Fruit fly (Drosophila melanogaster) whole organism, embryonic: ENCODE data around the gene Srr.

Source experiments
- Ada2b ChIP-seq: fragments of 200-800 bp; sonication (Bioruptor generic); IDR thresholded peaks from 2 replicates; pipeline ENCODE4 v1.3.6; 2022; ENCODE audit warnings: missing biosample characterization, missing genetic modification characterization
- Adf1 ChIP-seq: fragments of 200-800 bp; sonication (Bioruptor generic); IDR thresholded peaks from 2 replicates; pipeline ENCODE4 v1.3.6; 2022; ENCODE audit warnings: missing biosample characterization, missing genetic modification characterization
- Asciz ChIP-seq: fragments of 200-800 bp; sonication (Bioruptor generic); optimal IDR thresholded peaks from 2 replicates; lab custom pipeline; 2017; ENCODE audit warnings: missing biosample characterization, mild to moderate bottlenecking, missing genetic modification characterization, missing genetic modification reagents
- Bgb ChIP-seq: fragments of 200-800 bp; sonication (Bioruptor generic); IDR thresholded peaks from 2 replicates; pipeline ENCODE4 v1.3.6; 2022; ENCODE audit warnings: missing biosample characterization, missing genetic modification characterization; ENCODE audit not compliant: partially characterized antibody
- CG11456 ChIP-seq: fragments of 200-800 bp; sonication (Bioruptor generic); IDR thresholded peaks from 3 replicates; pipeline ENCODE4 v1.3.6; 2022; ENCODE audit warnings: missing biosample characterization, missing genetic modification characterization
- CG12299 ChIP-seq: fragments of 200-800 bp; sonication (Bioruptor generic); optimal IDR thresholded peaks from 2 replicates; lab custom pipeline; 2018; ENCODE audit warnings: missing biosample characterization, mild to moderate bottlenecking, missing genetic modification characterization
- CG1233 ChIP-seq: fragments of 200-800 bp; sonication (Bioruptor generic); optimal IDR thresholded peaks from 4 replicates; lab custom pipeline; 2018; ENCODE audit warnings: missing biosample characterization, mild to moderate bottlenecking, missing genetic modification characterization
- CG12942 ChIP-seq: fragments of 200-800 bp; sonication (Bioruptor generic); optimal IDR thresholded peaks from 3 replicates; lab custom pipeline; 2016; ENCODE audit warnings: missing biosample characterization, missing genetic modification characterization
- CG18011 ChIP-seq: fragments of 200-800 bp; sonication (Bioruptor generic); optimal IDR thresholded peaks from 2 replicates; lab custom pipeline; 2017; ENCODE audit warnings: missing biosample characterization, missing genetic modification characterization, mild to moderate bottlenecking, moderate library complexity, missing genotype
- CG18619 ChIP-seq: fragments of 200-800 bp; sonication (Bioruptor generic); optimal IDR thresholded peaks from 3 replicates; lab custom pipeline; 2017; ENCODE audit warnings: missing biosample characterization, mild to moderate bottlenecking, missing genetic modification characterization
- CG3281 ChIP-seq: fragments of 200-800 bp; sonication (Bioruptor generic); optimal IDR thresholded peaks from 3 replicates; lab custom pipeline; 2017; ENCODE audit warnings: missing biosample characterization, mild to moderate bottlenecking, missing genetic modification characterization
- CG3407 ChIP-seq: fragments of 200-800 bp; sonication (Bioruptor generic); optimal IDR thresholded peaks from 2 replicates; lab custom pipeline; 2018; ENCODE audit warnings: missing biosample characterization, mild to moderate bottlenecking, missing genetic modification characterization
- CG34422 ChIP-seq: fragments of 200-800 bp; sonication (Bioruptor generic); IDR thresholded peaks from 3 replicates; pipeline ENCODE4 v1.3.6; 2022; ENCODE audit warnings: missing biosample characterization, missing genetic modification characterization
- CG3726 ChIP-seq: fragments of 200-800 bp; sonication (Bioruptor generic); IDR thresholded peaks from 3 replicates; pipeline ENCODE4, ENCODE4 v1.3.6; 2022; ENCODE audit warnings: missing biosample characterization, missing genetic modification characterization
- CG4707 ChIP-seq: fragments of 200-800 bp; sonication (Bioruptor generic); optimal IDR thresholded peaks from 2 replicates; lab custom pipeline; 2018; ENCODE audit warnings: missing biosample characterization, mild to moderate bottlenecking, missing genetic modification characterization, moderate library complexity
- CG7271 ChIP-seq: fragments of 200-800 bp; sonication (Bioruptor generic); optimal IDR thresholded peaks from 2 replicates; lab custom pipeline; 2018; ENCODE audit warnings: missing biosample characterization, mild to moderate bottlenecking, missing genetic modification characterization, moderate library complexity
- CoRest ChIP-seq: fragments of 200-800 bp; sonication (Bioruptor generic); optimal IDR thresholded peaks from 3 replicates; lab custom pipeline; 2018; ENCODE audit warnings: missing biosample characterization, mild to moderate bottlenecking, missing genetic modification characterization, moderate library complexity
- Dip3 ChIP-seq: fragments of 200-800 bp; sonication (Bioruptor generic); optimal IDR thresholded peaks from 3 replicates; lab custom pipeline; 2016; ENCODE audit warnings: missing biosample characterization, missing genetic modification characterization
- Fer1 ChIP-seq: fragments of 200-800 bp; sonication (Bioruptor generic); optimal IDR thresholded peaks from 2 replicates; lab custom pipeline; 2017; ENCODE audit warnings: missing biosample characterization, mild to moderate bottlenecking, missing genetic modification characterization
- Fer3 ChIP-seq: fragments of 200-800 bp; sonication (Bioruptor generic); optimal IDR thresholded peaks from 2 replicates; lab custom pipeline; 2018; ENCODE audit warnings: missing biosample characterization, mild to moderate bottlenecking, missing genetic modification characterization, moderate library complexity
- Gsc ChIP-seq: fragments of 200-800 bp; sonication (Bioruptor generic); IDR thresholded peaks from 2 replicates; pipeline ENCODE4 v1.3.6; 2022; ENCODE audit warnings: missing biosample characterization, missing genetic modification characterization
- H15 ChIP-seq: fragments of 200-800 bp; sonication (Bioruptor generic); IDR thresholded peaks from 3 replicates; pipeline ENCODE4 v1.3.6; 2022; ENCODE audit warnings: missing biosample characterization, missing genetic modification characterization
- Hmr ChIP-seq: fragments of 200-800 bp; sonication (Bioruptor generic); optimal IDR thresholded peaks from 3 replicates; lab custom pipeline; 2017; ENCODE audit warnings: mild to moderate bottlenecking, missing biosample characterization, missing genetic modification reagents, missing genetic modification characterization
- Lpt ChIP-seq: fragments of >200 bp; optimal IDR thresholded peaks from 2 replicates; lab custom pipeline; 2018; ENCODE audit warnings: missing biosample characterization, missing genetic modification characterization
- MTF-1 ChIP-seq: fragments of 200-800 bp; sonication (Bioruptor generic); optimal IDR thresholded peaks from 2 replicates; lab custom pipeline; 2018; ENCODE audit warnings: missing biosample characterization, mild to moderate bottlenecking, missing genetic modification characterization, borderline replicate concordance
- Mad ChIP-seq: fragments of 200-800 bp; sonication (Bioruptor generic); optimal IDR thresholded peaks from 2 replicates; lab custom pipeline; 2016; ENCODE audit warnings: missing biosample characterization, missing genetic modification characterization
- Nf-YA ChIP-seq: fragments of 200-800 bp; sonication (Bioruptor generic); IDR thresholded peaks from 2 replicates; pipeline ENCODE4 v1.3.6; 2022; ENCODE audit warnings: missing biosample characterization, missing genetic modification characterization
- Oli ChIP-seq: fragments of 200-800 bp; sonication (Bioruptor generic); optimal IDR thresholded peaks from 2 replicates; lab custom pipeline; 2018; ENCODE audit warnings: missing biosample characterization, mild to moderate bottlenecking, missing genetic modification characterization, moderate library complexity
- Ravus ChIP-seq: fragments of 200-800 bp; sonication (Bioruptor generic); IDR thresholded peaks from 2 replicates; pipeline ENCODE4 v1.3.6; 2022; ENCODE audit warnings: missing biosample characterization, missing genetic modification characterization
- Scr ChIP-seq: fragments of 200-800 bp; sonication (Bioruptor generic); IDR thresholded peaks from 2 replicates; pipeline ENCODE4 v1.3.6; 2022; ENCODE audit warnings: missing biosample characterization, missing genetic modification characterization; ENCODE audit not compliant: partially characterized antibody
- Usf ChIP-seq: fragments of 200-800 bp; sonication (Bioruptor generic); optimal IDR thresholded peaks from 2 replicates; lab custom pipeline; 2017; ENCODE audit warnings: missing genotype, missing biosample characterization, missing genetic modification characterization
- chinmo ChIP-seq: fragments of 200-800 bp; sonication (Bioruptor generic); IDR thresholded peaks from 4 replicates; pipeline ENCODE4 v1.3.6; 2022; ENCODE audit warnings: missing biosample characterization, missing genetic modification characterization; ENCODE audit not compliant: partially characterized antibody
- dimm ChIP-seq: fragments of 200-800 bp; sonication (Bioruptor generic); IDR thresholded peaks from 2 replicates; pipeline ENCODE4 v1.3.6; 2022; ENCODE audit warnings: missing biosample characterization, missing genetic modification characterization
- fd64A ChIP-seq: fragments of 200-800 bp; sonication (Bioruptor generic); optimal IDR thresholded peaks from 3 replicates; lab custom pipeline; 2018; ENCODE audit warnings: missing biosample characterization, mild to moderate bottlenecking, missing genetic modification characterization
- fd96Cb ChIP-seq: fragments of 200-800 bp; sonication (Bioruptor generic); optimal IDR thresholded peaks from 2 replicates; lab custom pipeline; 2018; ENCODE audit warnings: missing biosample characterization, mild to moderate bottlenecking, missing genetic modification characterization, moderate library complexity
- fu2 ChIP-seq: fragments of 200-800 bp; sonication (Bioruptor generic); optimal IDR thresholded peaks from 2 replicates; lab custom pipeline; 2016; ENCODE audit warnings: missing biosample characterization, missing genetic modification characterization
- gcm2 ChIP-seq: fragments of 200-800 bp; sonication (Bioruptor generic); optimal IDR thresholded peaks from 2 replicates; lab custom pipeline; 2016; ENCODE audit warnings: missing biosample characterization, missing genetic modification characterization
- gsb ChIP-seq: fragments of 200-800 bp; sonication (Bioruptor generic); IDR thresholded peaks from 2 replicates; pipeline ENCODE4 v1.3.6; 2022; ENCODE audit warnings: missing biosample characterization, missing genetic modification characterization
- hbn ChIP-seq: fragments of 200-800 bp; sonication (Bioruptor generic); IDR thresholded peaks from 2 replicates; pipeline ENCODE4 v1.3.6; 2022; ENCODE audit warnings: missing biosample characterization, missing genetic modification characterization; ENCODE audit not compliant: partially characterized antibody
- hkb ChIP-seq, 2 experiments: fragments of 200-800 bp in 1 of 2; fragments of >200 bp in 1 of 2; sonication (Bioruptor generic) in 1 of 2; IDR thresholded peaks in 1 of 2; optimal IDR thresholded peaks in 1 of 2; 2 replicates each; pipeline versions ENCODE4 v1.3.6 to Lab custom; 2017 to 2022; ENCODE audit warnings: missing biosample characterization in 1 of 2, missing genetic modification characterization in 1 of 2
- jumu ChIP-seq: fragments of 200-800 bp; sonication (Bioruptor generic); optimal IDR thresholded peaks from 3 replicates; lab custom pipeline; 2016; ENCODE audit warnings: missing biosample characterization, missing genetic modification characterization
- lov ChIP-seq, 2 experiments: fragments of 200-800 bp in 1 of 2; fragments of >200 bp in 1 of 2; sonication (Bioruptor generic) in 1 of 2; IDR thresholded peaks in 1 of 2; optimal IDR thresholded peaks in 1 of 2; 2 replicates in 1 of 2; 3 replicates in 1 of 2; pipeline versions ENCODE4 v1.3.6 to Lab custom; 2017 to 2022; ENCODE audit warnings: missing biosample characterization in 1 of 2, missing genetic modification characterization in 1 of 2
- oc ChIP-seq: fragments of 200-800 bp; sonication (Bioruptor generic); optimal IDR thresholded peaks from 2 replicates; lab custom pipeline; 2018; ENCODE audit warnings: missing biosample characterization, mild to moderate bottlenecking, missing genetic modification characterization, moderate library complexity
- sr ChIP-seq: fragments of 200-800 bp; sonication (Bioruptor generic); IDR thresholded peaks from 3 replicates; pipeline ENCODE4 v1.3.6; 2022; ENCODE audit warnings: missing biosample characterization, missing genetic modification characterization
- sug ChIP-seq: fragments of 200-800 bp; optimal IDR thresholded peaks from 2 replicates; lab custom pipeline; 2019; ENCODE audit warnings: missing biosample characterization, mild to moderate bottlenecking, missing genetic modification characterization, moderate library complexity
- tgo ChIP-seq: fragments of 200-800 bp; sonication (Bioruptor generic); IDR thresholded peaks from 3 replicates; pipeline ENCODE4 v1.3.6; 2022; ENCODE audit warnings: missing biosample characterization, missing genetic modification characterization
- tio ChIP-seq: fragments of 200-800 bp; sonication (Bioruptor generic); optimal IDR thresholded peaks from 2 replicates; lab custom pipeline; 2017; ENCODE audit warnings: missing biosample characterization, missing genetic modification characterization, inconsistent platforms
- trem ChIP-seq: fragments of 200-800 bp; optimal IDR thresholded peaks from 3 replicates; lab custom pipeline; 2019; ENCODE audit warnings: missing biosample characterization, mild to moderate bottlenecking, missing genetic modification characterization, moderate library complexity
- tup ChIP-seq: fragments of 200-800 bp; sonication (Bioruptor generic); optimal IDR thresholded peaks from 2 replicates; lab custom pipeline; 2016; ENCODE audit warnings: missing biosample characterization, mild to moderate bottlenecking, missing genetic modification characterization, moderate library complexity
- wor ChIP-seq: fragments of 200-800 bp; sonication (Bioruptor generic); IDR thresholded peaks from 2 replicates; pipeline ENCODE4 v1.3.6; 2022; ENCODE audit warnings: missing biosample characterization, missing genetic modification characterization

Gene Srr

dm6 chr3R:9353276-9353652 lies 11.9 kb upstream of the Srr start (continued):
- TF ChIP-seq Ravus (GFP tag; lab: Robert Waterston, UW) = no peak
- no peak for TF ChIP-seq gcm2 (GFP tag; lab: Kevin White, UChicago)
- TF ChIP-seq CG7271 (tag; lab: Kevin White, UChicago) = peak; percentile 68
- TF ChIP-seq Lpt (GFP tag; lab: Kevin White, UChicago) = no peak
- peak; percentile 52 for TF ChIP-seq MTF-1 (GFP tag; lab: Kevin White, UChicago)
- TF ChIP-seq Gsc (GFP tag; lab: Robert Waterston, UW) = no peak
- peak; percentile 85 for TF ChIP-seq Fer3 (tag; lab: Kevin White, UChicago)
- TF ChIP-seq sug = no peak
- no peak for TF ChIP-seq gsb
- peak; percentile 37 for TF ChIP-seq Mad (GFP tag; lab: Kevin White, UChicago)
- TF ChIP-seq jumu (GFP tag; lab: Kevin White, UChicago) = peak; percentile 17
- TF ChIP-seq hbn (GFP tag; lab: Robert Waterston, UW) = no peak
- no peak for TF ChIP-seq Bgb (GFP tag; lab: Robert Waterston, UW)
- TF ChIP-seq chinmo (GFP tag; lab: Robert Waterston, UW) = no peak
- TF ChIP-seq Dip3 (GFP tag; lab: Kevin White, UChicago) = no peak
- TF ChIP-seq Nf-YA (GFP tag; lab: Robert Waterston, UW) = no peak
- peak; percentile 85 for TF ChIP-seq tio (GFP tag; lab: Kevin White, UChicago)
- TF ChIP-seq CG3407 = peak; percentile 84
- peak; percentile 45 for TF ChIP-seq CG18011 (GFP tag; lab: Kevin White, UChicago)
- TF ChIP-seq CoRest (tag; lab: Kevin White, UChicago) = peak; percentile 93
- no peak for TF ChIP-seq CG3726 (GFP tag; lab: Robert Waterston, UW)
- no peak for TF ChIP-seq lov (optimal IDR thresholded peaks at IDR 0.05; lab: Kevin White, UChicago)
- no peak for TF ChIP-seq lov (GFP tag; IDR thresholded peaks at IDR 0.05; lab: Robert Waterston, UW)
- peak; percentile 90 for TF ChIP-seq fd96Cb (tag; lab: Kevin White, UChicago)
- peak; percentile 86 for TF ChIP-seq CG3281 (GFP tag; lab: Kevin White, UChicago)
- TF ChIP-seq CG12299 (tag; lab: Kevin White, UChicago) = peak; percentile 83
- no peak for TF ChIP-seq wor (GFP tag; lab: Robert Waterston, UW)
- TF ChIP-seq Oli (tag; lab: Kevin White, UChicago) = peak; percentile 89
- no peak for TF ChIP-seq H15 (GFP tag; lab: Robert Waterston, UW)
- TF ChIP-seq Hmr = peak; percentile 85
- peak; percentile 72 for TF ChIP-seq oc
- no peak for TF ChIP-seq Scr (GFP tag; lab: Robert Waterston, UW)
- TF ChIP-seq Adf1 (GFP tag; lab: Robert Waterston, UW) = no peak
- TF ChIP-seq Asciz (GFP tag; lab: Kevin White, UChicago) = peak; percentile 93
- TF ChIP-seq Usf = peak; percentile 46
- peak; percentile 86 for TF ChIP-seq trem (tag; lab: Kevin White, UChicago)
- no peak for TF ChIP-seq tgo (GFP tag; lab: Robert Waterston, UW)
- no peak for TF ChIP-seq CG34422 (GFP tag; lab: Robert Waterston, UW)
- peak; percentile 2 for TF ChIP-seq fu2
- TF ChIP-seq Fer1 = peak; percentile 87
- TF ChIP-seq fd64A (GFP tag; lab: Kevin White, UChicago) = no peak
- TF ChIP-seq CG12942 (GFP tag; lab: Kevin White, UChicago) = peak; percentile 78
- TF ChIP-seq dimm (GFP tag; lab: Robert Waterston, UW) = no peak
- TF ChIP-seq CG4707 (GFP tag; lab: Kevin White, UChicago) = peak; percentile 52
- TF ChIP-seq CG1233 (GFP tag; lab: Kevin White, UChicago) = peak; percentile 85
- TF ChIP-seq Ada2b = no peak
- TF ChIP-seq CG11456 = no peak
- peak; percentile 83 for TF ChIP-seq CG18619 (GFP tag; lab: Kevin White, UChicago)
- no peak for TF ChIP-seq sr (GFP tag; lab: Robert Waterston, UW)
- no peak for TF ChIP-seq hkb (optimal IDR thresholded peaks at IDR 0.05; lab: Kevin White, UChicago)
- no peak for TF ChIP-seq hkb (GFP tag; IDR thresholded peaks at IDR 0.05; lab: Robert Waterston, UW)
- peak; percentile 43 for TF ChIP-seq tup (GFP tag; lab: Kevin White, UChicago)
